Worm (Caenorhabditis elegans) whole organism, midembryonic: Measurements from ENCODE around the gene vab-9.

Experiments used
- flt-1 ChIP-seq: fragments of 200-800 bp; sonication (Bioruptor generic); IDR thresholded peaks from 2 replicates; pipeline ENCODE4 v1.3.6; 2022; ENCODE audit warnings: missing genetic modification characterization, missing compliant biosample characterization
- klf-2 ChIP-seq: fragments of 200-800 bp; sonication (Bioruptor generic); conservative IDR thresholded peaks from 2 replicates; pipeline ENCODE4 v1.3.6; 2022; ENCODE audit warnings: missing genetic modification reagents, missing genetic modification characterization, missing compliant biosample characterization
- med-1 ChIP-seq: sonication (generic microtip); optimal IDR thresholded peaks from 2 replicates; lab custom pipeline; 2017; ENCODE audit warnings: missing genetic modification characterization, mild to moderate bottlenecking, missing compliant biosample characterization, antibody characterized with exemption, missing genetic modification reagents; ENCODE audit not compliant: insufficient read depth
- ref-1 ChIP-seq: fragments of 200-800 bp; sonication (Bioruptor generic); conservative IDR thresholded peaks from 2 replicates; pipeline ENCODE4 v1.3.6; 2022; ENCODE audit warnings: missing genetic modification reagents, missing genetic modification characterization, missing compliant biosample characterization
- tab-1 ChIP-seq: fragments of 200-800 bp; sonication (Bioruptor generic); IDR thresholded peaks from 2 replicates; pipeline ENCODE4 v1.3.6; 2022; ENCODE audit warnings: missing genetic modification characterization, missing compliant biosample characterization
- ztf-29 ChIP-seq: fragments of 200-800 bp; sonication (Bioruptor generic); IDR thresholded peaks from 2 replicates; pipeline ENCODE4 v1.3.6; 2022; ENCODE audit warnings: missing genetic modification reagents, missing genetic modification characterization, missing compliant biosample characterization

DNA sequence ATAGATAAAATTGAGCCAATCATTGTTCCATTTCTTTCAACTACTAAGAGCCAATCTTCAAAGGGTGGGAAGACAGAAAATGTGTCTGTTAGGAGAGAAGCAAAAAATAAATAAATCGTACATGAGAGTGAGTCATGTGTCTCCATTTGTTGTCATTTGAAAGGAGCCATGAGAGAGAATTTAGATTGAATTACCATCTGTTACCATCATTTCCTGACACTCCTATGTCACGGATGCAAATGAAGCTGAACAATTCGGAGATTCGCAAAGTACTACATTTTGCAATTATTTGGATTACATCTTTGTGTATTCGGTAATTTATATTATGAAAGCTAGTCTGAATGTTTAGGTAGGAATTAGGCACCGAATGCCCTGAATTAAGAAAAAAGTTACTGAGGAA is 49.1 kb downstream of the vab-9 start:
- TF ChIP-seq med-1 (GFP tag; lab: Kevin White, UChicago) (no peak), ref-1 (no peak), flt-1 (GFP tag; lab: Robert Waterston, UW) (no peak), ztf-29 (GFP tag; lab: Robert Waterston, UW) (no peak), klf-2 (no peak), tab-1 (GFP tag; lab: Robert Waterston, UW) (no peak)
